Fruit fly (Drosophila melanogaster): ENCODE results near the gene CG42446.

CG42446 gene

DNA sequence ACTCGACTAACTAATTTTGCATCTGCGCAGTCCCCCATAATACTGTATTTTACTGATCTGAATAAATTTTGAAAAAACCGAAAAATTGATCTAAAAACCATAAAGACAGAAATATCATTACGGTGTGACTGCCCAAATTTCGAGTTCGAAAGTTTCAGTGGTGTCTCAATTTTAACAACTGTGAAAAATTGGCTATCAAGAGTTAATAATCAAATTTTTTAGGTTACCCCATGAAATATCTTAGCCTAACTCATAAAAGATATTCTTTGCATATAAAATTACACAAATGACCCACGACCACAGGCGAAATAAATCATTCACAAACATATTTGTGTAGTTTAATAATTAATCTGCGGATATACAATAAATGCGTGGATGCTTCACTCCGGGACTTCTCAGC is at the start of gene CG42446:
Gene CG42446, minus strand, starts transcription at position 101 of the 400 bp plus-strand sequence.
- no peak for TF ChIP-seq Crg-1 (GFP tag; optimal IDR thresholded peaks at IDR 0.05)
- TF ChIP-seq CG5204 (GFP tag; optimal IDR thresholded peaks at IDR 0.05): no peak
- no peak for TF ChIP-seq cnc (optimal IDR thresholded peaks at IDR 0.05)
- TF ChIP-seq pad (GFP tag; optimal IDR thresholded peaks at IDR 0.05): no peak
- no peak for TF ChIP-seq kay (GFP tag; ENCODE audit: borderline replicate concordance)
- TF ChIP-seq CG11617 (GFP tag; optimal IDR thresholded peaks at IDR 0.05): no peak
- no peak for TF ChIP-seq CG7101 (tag; optimal IDR thresholded peaks at IDR 0.05)
- TF ChIP-seq cic (GFP tag; optimal IDR thresholded peaks at IDR 0.05): no peak

DNA sequence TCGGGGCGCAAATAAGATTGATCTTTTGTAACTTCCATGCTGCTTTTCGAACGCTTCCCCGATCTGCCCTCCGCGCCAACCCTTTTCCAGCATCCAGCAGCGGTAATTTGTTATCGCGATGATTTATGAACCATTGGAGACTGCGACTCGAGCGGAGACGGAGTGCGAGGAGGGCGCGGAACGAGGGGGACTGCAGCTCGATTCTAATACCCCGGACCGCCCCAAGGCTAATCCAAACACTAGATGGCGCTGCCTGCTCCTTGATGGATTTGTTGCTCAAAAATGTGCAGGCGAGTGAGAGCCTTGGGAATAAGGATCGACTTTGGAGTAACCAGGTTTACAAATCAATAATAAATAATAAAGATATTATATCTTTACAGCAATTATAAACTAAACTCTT is 48.5 kb upstream of the CG42446 start:
- TF ChIP-seq pad (GFP tag; optimal IDR thresholded peaks at IDR 0.05) (no peak), cnc (optimal IDR thresholded peaks at IDR 0.05) (no peak), CG11617 (GFP tag; optimal IDR thresholded peaks at IDR 0.05) (no peak), kay (GFP tag; ENCODE audit: borderline replicate concordance) (no peak), CG12768 (GFP tag; optimal IDR thresholded peaks at IDR 0.05) (no peak), tj (GFP tag; optimal IDR thresholded peaks at IDR 0.05) (no peak), CG7101 (tag; optimal IDR thresholded peaks at IDR 0.05) (no peak), Crg-1 (GFP tag; optimal IDR thresholded peaks at IDR 0.05) (no peak), Clk (GFP tag; optimal IDR thresholded peaks at IDR 0.05) (no peak), Mnt (GFP tag; optimal IDR thresholded peaks at IDR 0.05) (no peak), CG5204 (GFP tag; optimal IDR thresholded peaks at IDR 0.05) (no peak), ovo (GFP tag; optimal IDR thresholded peaks at IDR 0.05) (no peak), Hr96 (GFP tag; optimal IDR thresholded peaks at IDR 0.05) (no peak), bab1 (GFP tag; optimal IDR thresholded peaks at IDR 0.05) (no peak), CG33017 (tag; optimal IDR thresholded peaks at IDR 0.05) (no peak), CG7045 (GFP tag; optimal IDR thresholded peaks at IDR 0.05) (no peak), toe (GFP tag; optimal IDR thresholded peaks at IDR 0.05) (no peak), CG1620 (GFP tag; optimal IDR thresholded peaks at IDR 0.05) (no peak), cic (GFP tag; optimal IDR thresholded peaks at IDR 0.05) (no peak)

DNA sequence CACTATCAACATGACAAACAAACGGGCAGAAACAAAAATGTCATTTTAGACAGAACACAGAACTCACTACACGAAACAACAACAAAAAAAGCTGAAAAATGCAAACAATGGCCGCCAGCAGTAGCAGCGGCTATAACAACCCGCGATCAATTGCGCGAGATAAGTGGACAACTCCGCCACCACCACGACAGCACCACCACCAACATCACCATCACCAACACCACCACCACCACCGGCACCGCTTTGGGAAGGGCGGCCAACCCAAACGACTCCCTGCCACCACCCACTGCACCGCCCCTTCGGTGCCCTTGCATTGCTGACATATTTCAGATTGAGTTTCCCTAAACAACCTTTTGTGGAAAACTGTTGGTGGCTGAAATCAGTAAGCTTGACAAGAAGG is 46.7 kb upstream of the CG42446 start:
- no peak for TF ChIP-seq CG7101 (tag; optimal IDR thresholded peaks at IDR 0.05)
- no peak for TF ChIP-seq Crg-1 (GFP tag; optimal IDR thresholded peaks at IDR 0.05)
- no peak for TF ChIP-seq CG14711 (tag; optimal IDR thresholded peaks at IDR 0.05)
- no peak for TF ChIP-seq CG12768 (GFP tag; optimal IDR thresholded peaks at IDR 0.05)
- TF ChIP-seq tj (GFP tag; optimal IDR thresholded peaks at IDR 0.05): no peak
- no peak for TF ChIP-seq cnc (optimal IDR thresholded peaks at IDR 0.05)
- TF ChIP-seq CG7045 (GFP tag; optimal IDR thresholded peaks at IDR 0.05): no peak
- TF ChIP-seq ovo (GFP tag; optimal IDR thresholded peaks at IDR 0.05): no peak
- no peak for TF ChIP-seq kay (GFP tag; ENCODE audit: borderline replicate concordance)
- no peak for TF ChIP-seq toe (GFP tag; optimal IDR thresholded peaks at IDR 0.05)

DNA sequence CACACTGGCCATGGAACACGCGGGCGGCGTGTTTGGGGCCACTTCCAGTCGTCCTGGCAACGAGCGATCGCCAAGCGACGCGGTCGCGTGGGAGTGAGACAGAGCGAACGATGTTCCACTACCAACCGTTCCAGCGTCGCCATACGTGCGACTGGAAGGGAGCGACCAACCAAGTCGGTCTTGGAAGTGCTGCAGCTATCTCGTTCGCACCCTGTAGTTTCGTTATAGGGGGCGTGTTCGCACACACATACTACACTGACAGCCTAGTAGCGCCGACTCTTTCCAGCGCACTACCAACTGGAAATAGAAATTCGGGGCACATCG is 43.8 kb upstream of the CG42446 start:
- TF ChIP-seq ovo (GFP tag; optimal IDR thresholded peaks at IDR 0.05) (no peak), Crg-1 (GFP tag; optimal IDR thresholded peaks at IDR 0.05) (no peak), toe (GFP tag; optimal IDR thresholded peaks at IDR 0.05) (no peak), CG5204 (GFP tag; optimal IDR thresholded peaks at IDR 0.05) (no peak), Clk (GFP tag; optimal IDR thresholded peaks at IDR 0.05) (no peak), CG12768 (GFP tag; optimal IDR thresholded peaks at IDR 0.05) (no peak)

DNA sequence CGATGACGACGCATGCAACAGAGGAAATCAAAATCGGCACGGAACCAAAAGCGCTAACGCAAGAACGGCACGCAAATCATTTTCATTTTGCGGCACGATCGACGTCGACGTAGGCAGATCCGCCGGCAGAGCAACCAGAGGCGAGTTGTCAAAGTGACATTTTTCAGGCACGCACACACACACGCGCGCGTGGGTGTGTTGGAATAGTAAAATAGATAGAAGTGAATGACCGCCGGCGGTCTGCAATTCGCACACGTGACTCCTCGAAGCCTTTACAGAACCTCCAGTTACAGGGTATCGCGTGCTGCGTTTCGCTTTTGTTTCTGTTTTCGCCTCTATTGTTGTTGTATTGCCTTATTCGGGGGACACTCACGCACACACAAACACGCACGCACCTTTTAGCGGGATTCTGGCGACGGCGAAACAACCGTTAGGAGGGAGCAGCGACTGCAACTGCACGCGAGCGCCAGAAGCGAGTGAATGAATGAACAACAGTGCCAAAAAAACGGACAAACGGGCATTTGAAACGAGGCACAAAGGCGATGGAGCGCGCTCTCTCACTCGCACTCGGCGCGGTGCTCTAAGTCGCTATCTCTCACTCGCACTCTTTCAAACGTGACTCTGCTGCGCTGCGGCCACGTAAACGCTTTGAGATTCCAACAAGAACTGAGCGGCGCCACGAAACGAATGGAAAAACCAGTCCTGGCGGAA is 43.3 kb upstream of the CG42446 start, which contains the start of gene ss:
Gene ss, minus strand, starts transcription at position 668 of the 711 bp plus-strand sequence.
- TF ChIP-seq CG33017 (tag; optimal IDR thresholded peaks at IDR 0.05): no peak
- no peak for TF ChIP-seq Hr96 (GFP tag; optimal IDR thresholded peaks at IDR 0.05)
- TF ChIP-seq CG12768 (GFP tag; optimal IDR thresholded peaks at IDR 0.05): no peak
- TF ChIP-seq ovo (GFP tag; optimal IDR thresholded peaks at IDR 0.05): no peak
- no peak for TF ChIP-seq Crg-1 (GFP tag; optimal IDR thresholded peaks at IDR 0.05)
- no peak for TF ChIP-seq kay (GFP tag; ENCODE audit: borderline replicate concordance)
- TF ChIP-seq cnc (optimal IDR thresholded peaks at IDR 0.05): no peak
- TF ChIP-seq CG5204 (GFP tag; optimal IDR thresholded peaks at IDR 0.05): no peak
- TF ChIP-seq toe (GFP tag; optimal IDR thresholded peaks at IDR 0.05): no peak
- no peak for TF ChIP-seq CG14711 (tag; optimal IDR thresholded peaks at IDR 0.05)
- TF ChIP-seq CG7045 (GFP tag; optimal IDR thresholded peaks at IDR 0.05): no peak
- no peak for TF ChIP-seq Clk (GFP tag; optimal IDR thresholded peaks at IDR 0.05)
- no peak for TF ChIP-seq CG1620 (GFP tag; optimal IDR thresholded peaks at IDR 0.05)
- no peak for TF ChIP-seq CG7101 (tag; optimal IDR thresholded peaks at IDR 0.05)
- TF ChIP-seq cic (GFP tag; optimal IDR thresholded peaks at IDR 0.05): no peak
- no peak for TF ChIP-seq CG11617 (GFP tag; optimal IDR thresholded peaks at IDR 0.05)
- no peak for TF ChIP-seq Mnt (GFP tag; optimal IDR thresholded peaks at IDR 0.05)
- no peak for TF ChIP-seq bab1 (GFP tag; optimal IDR thresholded peaks at IDR 0.05)
- TF ChIP-seq tj (GFP tag; optimal IDR thresholded peaks at IDR 0.05): no peak
- TF ChIP-seq pad (GFP tag; optimal IDR thresholded peaks at IDR 0.05): no peak

DNA sequence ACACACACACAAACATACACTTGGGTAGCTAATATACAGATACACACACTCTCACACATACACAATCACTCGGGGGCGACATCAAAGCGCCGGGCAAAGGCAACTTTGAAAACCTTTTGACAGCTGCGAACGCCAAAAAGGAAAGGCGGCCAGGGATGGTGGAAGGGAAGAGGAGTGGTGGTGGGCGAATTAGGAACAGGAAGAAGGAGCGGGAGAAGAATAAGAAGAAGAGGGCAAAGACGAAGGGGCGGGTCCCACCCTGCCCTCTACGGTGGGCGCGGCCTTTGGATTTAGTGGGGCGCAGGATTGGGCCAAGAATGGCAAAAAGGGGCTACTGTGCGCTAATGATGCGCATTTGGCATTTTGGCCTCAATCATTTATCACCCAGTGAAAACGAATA is 36.7 kb upstream of the CG42446 start:
- no peak for TF ChIP-seq CG7101 (tag; optimal IDR thresholded peaks at IDR 0.05)

DNA sequence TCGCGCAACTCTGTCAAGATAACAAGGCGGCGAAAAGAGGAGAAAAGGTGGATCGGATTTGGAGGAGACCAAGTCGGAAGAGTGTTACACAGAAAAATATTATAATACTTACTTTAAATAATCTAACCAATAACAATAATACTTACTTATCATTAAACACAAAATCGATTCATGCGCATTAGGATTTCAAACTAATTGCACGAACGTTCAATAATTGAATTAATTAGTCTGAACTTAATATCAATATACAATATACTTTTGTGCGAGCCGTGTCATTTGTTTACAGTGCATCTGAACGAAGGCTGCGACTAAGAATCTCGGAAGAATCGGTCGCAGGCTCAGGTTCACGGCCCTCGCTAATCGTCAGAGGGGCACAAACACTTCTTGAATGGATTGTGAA is 35.5 kb upstream of the CG42446 start:
- no peak for TF ChIP-seq Crg-1 (GFP tag; optimal IDR thresholded peaks at IDR 0.05)
- TF ChIP-seq bab1 (GFP tag; optimal IDR thresholded peaks at IDR 0.05): no peak
- no peak for TF ChIP-seq CG1620 (GFP tag; optimal IDR thresholded peaks at IDR 0.05)
- TF ChIP-seq Mnt (GFP tag; optimal IDR thresholded peaks at IDR 0.05): no peak
- TF ChIP-seq CG33017 (tag; optimal IDR thresholded peaks at IDR 0.05): no peak
- TF ChIP-seq ovo (GFP tag; optimal IDR thresholded peaks at IDR 0.05): no peak
- TF ChIP-seq CG12768 (GFP tag; optimal IDR thresholded peaks at IDR 0.05): no peak
- TF ChIP-seq CG11617 (GFP tag; optimal IDR thresholded peaks at IDR 0.05): no peak
- no peak for TF ChIP-seq CG7101 (tag; optimal IDR thresholded peaks at IDR 0.05)
- TF ChIP-seq CG7045 (GFP tag; optimal IDR thresholded peaks at IDR 0.05): no peak
- TF ChIP-seq tj (GFP tag; optimal IDR thresholded peaks at IDR 0.05): no peak
- TF ChIP-seq toe (GFP tag; optimal IDR thresholded peaks at IDR 0.05): no peak
- TF ChIP-seq Clk (GFP tag; optimal IDR thresholded peaks at IDR 0.05): no peak
- no peak for TF ChIP-seq Hr96 (GFP tag; optimal IDR thresholded peaks at IDR 0.05)
- no peak for TF ChIP-seq cic (GFP tag; optimal IDR thresholded peaks at IDR 0.05)
